Fruit fly (Drosophila melanogaster): ENCODE measurements around the gene Keap1.
A peak's percentile ranks its signal among the peaks of the same experiment; 100 is the strongest.

Keap1 gene

DNA sequence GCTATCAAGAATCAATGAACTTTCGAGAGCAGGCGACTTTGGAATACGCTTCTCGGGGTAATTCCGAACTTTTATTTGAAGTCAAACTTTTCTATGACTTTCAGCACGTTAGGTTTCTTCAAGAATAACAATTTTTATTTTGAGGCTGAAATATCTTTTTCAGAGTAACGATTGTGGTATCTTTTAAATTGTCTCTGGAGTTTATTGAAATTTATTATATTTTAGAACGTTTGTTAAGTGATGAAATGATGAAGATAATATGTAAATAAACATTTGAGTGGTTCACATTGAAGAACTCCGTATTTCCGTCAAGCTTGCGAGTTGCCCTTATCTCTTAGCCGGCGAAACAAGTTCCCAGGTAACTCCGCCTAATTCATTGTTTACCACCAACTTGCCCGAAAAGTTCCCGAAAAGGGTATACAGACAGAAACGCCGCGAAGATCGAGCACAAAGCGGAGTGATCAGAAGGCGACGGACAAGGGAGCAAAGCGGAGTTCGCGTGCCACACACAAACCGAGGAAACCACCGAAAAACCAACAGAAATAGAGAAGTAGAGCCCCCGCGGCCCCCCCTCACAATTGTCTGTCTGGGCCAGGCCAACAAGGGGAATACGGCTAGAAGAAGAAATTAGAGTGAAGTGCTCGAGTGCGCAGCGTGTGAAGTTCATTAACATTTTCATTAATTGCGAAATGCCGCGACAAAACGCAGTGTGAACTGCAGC lies 38.0 kb upstream of the Keap1 start (continued):
- TF ChIP-seq az2 (GFP tag; optimal IDR thresholded peaks at IDR 0.05) (peak; percentile 29), nom (GFP tag; optimal IDR thresholded peaks at IDR 0.05) (peak; percentile 25), CG31441 (GFP tag; IDR thresholded peaks at IDR 0.05) (0 out of 2 replicates have a peak, but pooled peaks have one; percentile 25), NC2α (GFP tag; optimal IDR thresholded peaks at IDR 0.05) (no peak), CG15269 (tag; optimal IDR thresholded peaks at IDR 0.05) (no peak), CG13424 (tag; optimal IDR thresholded peaks at IDR 0.05) (peak; percentile 18), CG7556 (GFP tag; optimal IDR thresholded peaks at IDR 0.05) (peak; percentile 31), CG10979 (tag; optimal IDR thresholded peaks at IDR 0.05) (peak; percentile 62), crol (GFP tag; IDR thresholded peaks at IDR 0.05) (peak; percentile 85), CG17361 (GFP tag; IDR thresholded peaks at IDR 0.05) (peak; percentile 69; the same call in 2 of the 3 replicates), Lpt (GFP tag; optimal IDR thresholded peaks at IDR 0.05) (no peak), CG7987 (GFP tag; optimal IDR thresholded peaks at IDR 0.05) (no peak), ase (GFP tag; IDR thresholded peaks at IDR 0.05) (no peak), gcm (GFP tag; optimal IDR thresholded peaks at IDR 0.05) (peak; percentile 12), PHDP (tag; optimal IDR thresholded peaks at IDR 0.05) (peak; percentile 25), Stat92E (GFP tag; optimal IDR thresholded peaks at IDR 0.05) (peak in 1 of 3 experiments; percentile 48), CG4424 (GFP tag; optimal IDR thresholded peaks at IDR 0.05) (peak; percentile 24), CG30403 (GFP tag; optimal IDR thresholded peaks at IDR 0.05) (peak; percentile 37), chif (GFP tag; optimal IDR thresholded peaks at IDR 0.05) (peak in 1 of 2 experiments; percentile 6), CG6689 (GFP tag; IDR thresholded peaks at IDR 0.05) (0 out of 2 replicates have a peak, but pooled peaks have one; percentile 8), CG10321 (GFP tag; IDR thresholded peaks at IDR 0.05) (no peak), ara (GFP tag; IDR thresholded peaks at IDR 0.05) (0 out of 2 replicates have a peak, but pooled peaks have one; percentile 34)

DNA sequence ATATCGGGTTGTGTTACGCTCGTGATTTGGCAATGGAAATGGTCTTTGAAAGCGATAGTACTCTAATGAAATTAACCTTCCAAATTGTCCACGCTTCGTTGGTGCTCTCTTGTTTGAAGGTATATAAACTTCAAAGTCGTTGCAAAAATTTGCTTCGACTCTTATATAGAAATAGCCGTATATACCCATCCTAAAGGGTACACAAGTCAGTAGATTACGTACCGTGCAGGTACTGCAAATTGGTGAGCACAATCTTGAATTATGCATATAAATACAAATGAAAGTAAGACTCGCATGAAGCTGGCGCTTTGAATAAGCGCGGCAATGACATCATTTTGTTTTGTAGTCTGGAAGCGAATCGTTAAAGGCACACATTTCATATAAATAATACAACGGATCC lies 36.5 kb upstream of the Keap1 start:
- TF ChIP-seq lbe (GFP tag; optimal IDR thresholded peaks at IDR 0.05) (peak; percentile 3), CG2889 (GFP tag; IDR thresholded peaks at IDR 0.05) (no peak), CG8089 (GFP tag; optimal IDR thresholded peaks at IDR 0.05) (no peak), lmd (GFP tag; IDR thresholded peaks at IDR 0.05) (0 out of 2 replicates have a peak, but pooled peaks have one; percentile 21), H2.0 (GFP tag; IDR thresholded peaks at IDR 0.05) (no peak), CG9437 (GFP tag; optimal IDR thresholded peaks at IDR 0.05) (no peak), CrebB (tag; optimal IDR thresholded peaks at IDR 0.05) (no peak), pb (GFP tag; optimal IDR thresholded peaks at IDR 0.05) (no peak)

DNA sequence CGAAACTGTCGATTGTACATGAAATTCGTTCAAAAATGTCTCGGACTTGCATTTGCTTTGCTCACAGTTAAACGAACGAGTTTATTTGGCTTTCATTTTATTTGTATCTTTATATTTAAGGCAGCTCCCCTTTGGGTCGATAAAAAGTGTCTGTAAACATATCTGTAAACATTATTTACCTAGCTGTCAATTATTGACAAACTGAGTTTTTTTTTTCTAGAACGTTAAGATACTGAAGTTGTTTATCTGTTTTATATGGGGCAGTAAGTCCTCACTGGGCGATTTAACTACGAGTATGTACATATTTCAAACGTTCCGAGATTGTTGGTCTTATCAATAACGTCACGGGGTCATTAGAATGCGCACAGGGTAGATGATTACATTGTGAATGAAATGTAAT lies 35.9 kb upstream of the Keap1 start:
- TF ChIP-seq btn (GFP tag; optimal IDR thresholded peaks at IDR 0.05) (no peak), CG1024 (GFP tag; IDR thresholded peaks at IDR 0.05) (no peak), CG6813 (GFP tag; optimal IDR thresholded peaks at IDR 0.05) (peak; percentile 63), MTF-1 (GFP tag; optimal IDR thresholded peaks at IDR 0.05; ENCODE audit: borderline replicate concordance) (peak; percentile 17), Med (GFP tag) (peak; percentile 63), eve (GFP tag; optimal IDR thresholded peaks at IDR 0.05) (no peak), Nf-YC (tag; optimal IDR thresholded peaks at IDR 0.05) (no peak), Fer2 (tag; optimal IDR thresholded peaks at IDR 0.05) (no peak), Doc2 (GFP tag; IDR thresholded peaks at IDR 0.05) (no peak), B-H2 (GFP tag; optimal IDR thresholded peaks at IDR 0.05) (no peak), CG10274 (GFP tag; optimal IDR thresholded peaks at IDR 0.05) (no peak), Hsf (GFP tag; optimal IDR thresholded peaks at IDR 0.05) (no peak), CG6272 (GFP tag; IDR thresholded peaks at IDR 0.05) (no peak), sug (tag; optimal IDR thresholded peaks at IDR 0.05) (peak; percentile 48), Hr78 (GFP tag; optimal IDR thresholded peaks at IDR 0.05) (peak in 1 of 2 experiments; percentile 51), CG16815 (GFP tag; optimal IDR thresholded peaks at IDR 0.05) (no peak), CG10209 (GFP tag; optimal IDR thresholded peaks at IDR 0.05) (peak; percentile 19), Sox100B (GFP tag; optimal IDR thresholded peaks at IDR 0.05) (peak; percentile 37), B-H1 (GFP tag; IDR thresholded peaks at IDR 0.05) (no peak)

Data from whole organism, embryonic.